Worm (Caenorhabditis elegans): ENCODE results near the gene ZK899.5.

Gene ZK899.5

ce11 chrX:9436843-9437312, 23.9 kb downstream of the ZK899.5 start, which contains the start of gene tbb-4:
Gene tbb-4 (minus strand): TSS chrX:9436893.
- TF ChIP-seq nhr-232 (tag; optimal IDR thresholded peaks at IDR 0.05) = no peak
- no peak for TF ChIP-seq hlh-30 (tag; optimal IDR thresholded peaks at IDR 0.05; ENCODE audit: insufficient read depth)
- TF ChIP-seq hlh-8 (tag; optimal IDR thresholded peaks at IDR 0.05) = no peak
- TF ChIP-seq ceh-34 (tag; optimal IDR thresholded peaks at IDR 0.05) = no peak
- no peak for TF ChIP-seq ceh-31 (tag; optimal IDR thresholded peaks at IDR 0.05)
- no peak for TF ChIP-seq rnt-1 (tag; optimal IDR thresholded peaks at IDR 0.05)
- TF ChIP-seq ceh-6 (GFP tag; optimal IDR thresholded peaks at IDR 0.05) = no peak
- TF ChIP-seq unc-86 (tag; optimal IDR thresholded peaks at IDR 0.05) = no peak
- TF ChIP-seq sox-2 (GFP tag; IDR thresholded peaks at IDR 0.05) = no peak
- no peak for TF ChIP-seq dmd-4 (tag; optimal IDR thresholded peaks at IDR 0.05; ENCODE audit: borderline replicate concordance)

- TF ChIP-seq elt-2 (tag; optimal IDR thresholded peaks at IDR 0.05) = peak; percentile 37
- no peak for TF ChIP-seq syd-9 (tag; optimal IDR thresholded peaks at IDR 0.05)
Measured at ce11 chrX:9431002-9431482, 29.7 kb downstream of the ZK899.5 start, which contains the start of gene B0272.3. Gene B0272.3 (plus strand): TSS chrX:9431432.

- TF ChIP-seq lin-11 (tag; optimal IDR thresholded peaks at IDR 0.05) (no peak), elt-2 (tag; optimal IDR thresholded peaks at IDR 0.05) (peak; percentile 67)
Measured at ce11 chrX:9428059-9428458, 32.7 kb downstream of the ZK899.5 start, which contains the start of gene B0272.4. Gene B0272.4 (plus strand): TSS chrX:9428431.

ce11 chrX:9417948-9418347, 42.8 kb downstream of the ZK899.5 start:
- TF ChIP-seq hlh-30 (tag; optimal IDR thresholded peaks at IDR 0.05; ENCODE audit: insufficient read depth) (no peak), ahr-1 (tag; optimal IDR thresholded peaks at IDR 0.05) (no peak), pag-3 (tag; optimal IDR thresholded peaks at IDR 0.05; ENCODE audit: borderline replicate concordance) (no peak), unc-3 (GFP tag; conservative IDR thresholded peaks at IDR 0.05) (no peak), unc-3 (tag; optimal IDR thresholded peaks at IDR 0.05) (no peak), K02D7.2 (tag; optimal IDR thresholded peaks at IDR 0.05) (no peak)

DNA sequence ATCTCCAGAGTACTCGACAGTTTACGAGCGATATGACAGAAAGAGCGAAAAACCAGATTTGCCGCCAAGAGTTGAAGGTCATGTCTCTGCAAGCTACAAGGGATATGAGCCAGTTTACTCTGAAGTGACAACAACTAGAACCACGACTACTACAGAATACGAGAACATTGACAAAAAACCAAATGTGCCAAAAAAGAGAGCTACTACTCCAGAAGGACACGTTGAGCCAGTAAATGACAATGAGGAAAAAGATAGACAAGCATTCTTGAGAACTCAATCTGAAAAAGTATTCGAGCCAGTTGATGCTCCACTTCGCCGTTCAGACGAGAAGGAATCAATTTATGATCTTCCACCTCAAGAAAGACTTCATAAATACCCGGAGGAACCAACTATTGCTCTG, 43.4 kb downstream of the ZK899.5 start:
- TF ChIP-seq K02D7.2 (tag; optimal IDR thresholded peaks at IDR 0.05) = no peak
- no peak for TF ChIP-seq ceh-9 (tag; optimal IDR thresholded peaks at IDR 0.05)
- TF ChIP-seq dmd-4 (tag; optimal IDR thresholded peaks at IDR 0.05; ENCODE audit: borderline replicate concordance) = no peak
- TF ChIP-seq T23F11.4 (GFP tag; optimal IDR thresholded peaks at IDR 0.05) = no peak
- no peak for TF ChIP-seq pha-4 (tag; optimal IDR thresholded peaks at IDR 0.05)
- TF ChIP-seq eyg-1 (tag; optimal IDR thresholded peaks at IDR 0.05) = no peak
- TF ChIP-seq pros-1 (tag; optimal IDR thresholded peaks at IDR 0.05) = no peak
- TF ChIP-seq ref-2 (tag; optimal IDR thresholded peaks at IDR 0.05) = no peak
- no peak for TF ChIP-seq ama-1 (optimal IDR thresholded peaks at IDR 0.05)
- TF ChIP-seq ceh-2 (tag; optimal IDR thresholded peaks at IDR 0.05) = no peak
- TF ChIP-seq fkh-10 (GFP tag; optimal IDR thresholded peaks at IDR 0.05) = no peak
- no peak for TF ChIP-seq npax-4 (tag; optimal IDR thresholded peaks at IDR 0.05)
- TF ChIP-seq dve-1 (tag; optimal IDR thresholded peaks at IDR 0.05) = no peak
- no peak for TF ChIP-seq ceh-34 (tag; optimal IDR thresholded peaks at IDR 0.05)
- no peak for TF ChIP-seq sox-4 (tag; optimal IDR thresholded peaks at IDR 0.05)
- TF ChIP-seq hlh-15 (tag; optimal IDR thresholded peaks at IDR 0.05) = no peak
- no peak for TF ChIP-seq C08G9.2 (tag; optimal IDR thresholded peaks at IDR 0.05)

DNA sequence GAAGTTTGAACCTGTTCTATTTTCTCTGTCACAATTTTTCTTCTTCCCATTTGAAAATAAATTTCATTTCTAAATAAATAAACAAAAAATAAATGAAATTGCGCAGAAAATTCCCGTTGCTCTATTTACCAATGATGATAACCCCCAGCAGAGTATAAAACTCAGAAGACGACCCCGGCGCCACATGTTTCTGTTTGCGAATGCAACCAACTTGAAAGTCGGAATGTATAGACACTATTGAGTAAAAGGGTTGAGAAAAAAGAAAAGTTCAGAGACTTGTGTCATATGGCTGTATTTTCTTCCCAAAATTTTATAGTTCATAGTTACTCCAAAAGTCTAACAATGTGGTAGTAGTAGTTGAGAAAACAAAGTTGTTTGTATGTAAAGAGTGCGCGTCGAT, 49.1 kb downstream of the ZK899.5 start:
- no peak for TF ChIP-seq ceh-24 (tag; optimal IDR thresholded peaks at IDR 0.05)
- TF ChIP-seq sox-4 (tag; optimal IDR thresholded peaks at IDR 0.05) = no peak
- TF ChIP-seq sox-2 (GFP tag; IDR thresholded peaks at IDR 0.05) = no peak
- no peak for TF ChIP-seq tbx-2 (tag; optimal IDR thresholded peaks at IDR 0.05)
- no peak for TF ChIP-seq C08G9.2 (tag; optimal IDR thresholded peaks at IDR 0.05)
- no peak for TF ChIP-seq hlh-13 (GFP tag; optimal IDR thresholded peaks at IDR 0.05)
- no peak for TF ChIP-seq unc-3 (GFP tag; conservative IDR thresholded peaks at IDR 0.05)
- no peak for TF ChIP-seq unc-3 (tag; optimal IDR thresholded peaks at IDR 0.05)
- TF ChIP-seq che-1 (tag; optimal IDR thresholded peaks at IDR 0.05) = no peak
- no peak for TF ChIP-seq pag-3 (tag; optimal IDR thresholded peaks at IDR 0.05; ENCODE audit: borderline replicate concordance)
- TF ChIP-seq K09A11.1 (tag; optimal IDR thresholded peaks at IDR 0.05; ENCODE audit: insufficient read depth) = no peak
- TF ChIP-seq madf-2 (tag; optimal IDR thresholded peaks at IDR 0.05) = no peak
- TF ChIP-seq T23F11.4 (GFP tag; optimal IDR thresholded peaks at IDR 0.05) = no peak
- no peak for TF ChIP-seq nhr-11 (tag; optimal IDR thresholded peaks at IDR 0.05)
- TF ChIP-seq ceh-14 (tag; optimal IDR thresholded peaks at IDR 0.05) = no peak
- TF ChIP-seq dve-1 (tag; optimal IDR thresholded peaks at IDR 0.05) = no peak
- TF ChIP-seq pqm-1 (tag; optimal IDR thresholded peaks at IDR 0.05) = no peak
